Fruit fly (Drosophila melanogaster) whole organism, adult: ENCODE data around the gene psd.

Experiments
- CG12768 ChIP-seq: fragments of 200-800 bp; sonication (Bioruptor generic); optimal IDR thresholded peaks from 2 replicates; lab custom pipeline; 2017; ENCODE audit warnings: missing biosample characterization, missing genetic modification characterization, mild to moderate bottlenecking, moderate library complexity, missing genetic modification reagents
- CG14711 ChIP-seq: fragments of 200-800 bp; sonication (Bioruptor generic); optimal IDR thresholded peaks from 2 replicates; lab custom pipeline; 2018; ENCODE audit warnings: missing biosample characterization, mild to moderate bottlenecking, missing genetic modification characterization, moderate library complexity
- CG1620 ChIP-seq: fragments of 200-800 bp; sonication (Bioruptor generic); optimal IDR thresholded peaks from 2 replicates; lab custom pipeline; 2016; ENCODE audit warnings: missing biosample characterization, missing genetic modification characterization
- CG5204 ChIP-seq: fragments of 200-800 bp; sonication (Bioruptor generic); optimal IDR thresholded peaks from 2 replicates; lab custom pipeline; 2016; ENCODE audit warnings: missing biosample characterization, missing genetic modification characterization
- Hr96 ChIP-seq: fragments of 200-800 bp; sonication (Bioruptor generic); optimal IDR thresholded peaks from 2 replicates; lab custom pipeline; 2016; ENCODE audit warnings: missing biosample characterization, missing genetic modification characterization
- ovo ChIP-seq: fragments of 200-800 bp; sonication (Bioruptor generic); optimal IDR thresholded peaks from 2 replicates; lab custom pipeline; 2016; ENCODE audit warnings: missing biosample characterization, missing genetic modification characterization
- pad ChIP-seq: fragments of 200-800 bp; sonication (Bioruptor generic); optimal IDR thresholded peaks from 3 replicates; lab custom pipeline; 2017; ENCODE audit warnings: missing biosample characterization, missing genetic modification characterization, mild to moderate bottlenecking, moderate library complexity, missing genetic modification reagents

DNA sequence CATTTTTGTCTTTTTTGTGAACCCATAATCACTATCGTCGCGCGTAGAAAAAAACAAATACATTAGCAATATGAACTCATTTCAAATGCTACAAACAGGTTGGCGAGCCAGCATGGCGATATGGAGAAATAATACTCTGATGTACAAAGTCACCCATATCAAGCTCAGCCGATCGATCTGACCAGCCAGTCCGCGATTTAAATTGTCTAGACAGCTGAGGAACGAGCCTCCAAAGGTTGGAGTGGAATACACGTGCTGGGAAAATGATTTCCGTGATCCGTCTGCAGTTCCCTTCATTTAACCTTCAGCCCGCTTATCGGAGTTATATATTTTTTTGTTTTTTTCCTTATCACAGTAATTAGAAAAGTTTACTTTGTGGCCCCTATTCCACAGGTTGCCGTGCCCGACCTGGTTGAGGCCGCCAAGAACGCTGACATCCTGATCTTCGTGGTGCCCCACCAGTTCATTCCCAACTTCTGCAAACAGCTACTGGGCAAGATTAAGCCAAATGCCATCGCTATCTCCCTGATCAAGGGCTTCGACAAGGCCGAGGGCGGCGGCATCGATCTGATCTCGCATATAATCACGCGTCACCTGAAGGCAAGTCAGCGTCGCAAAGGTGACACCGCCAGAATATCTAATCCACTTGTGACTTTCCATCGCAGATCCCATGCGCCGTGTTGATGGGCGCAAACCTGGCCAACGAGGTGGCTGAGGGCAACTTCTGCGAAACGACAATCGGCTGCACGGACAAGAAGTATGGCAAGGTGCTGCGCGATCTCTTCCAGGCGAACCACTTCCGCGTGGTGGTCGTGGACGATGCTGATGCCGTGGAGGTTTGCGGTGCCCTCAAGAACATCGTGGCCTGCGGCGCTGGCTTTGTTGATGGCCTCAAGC, 18.9 kb downstream of the psd start:
- TF ChIP-seq CG14711 (tag; lab: Kevin White, UChicago) (no peak), CG1620 (GFP tag; lab: Kevin White, UChicago) (no peak), ovo (GFP tag; lab: Kevin White, UChicago) (no peak), pad (GFP tag; lab: Kevin White, UChicago) (no peak), CG5204 (GFP tag; lab: Kevin White, UChicago) (no peak), CG12768 (GFP tag; lab: Kevin White, UChicago) (no peak), Hr96 (GFP tag; lab: Kevin White, UChicago) (no peak)
